Worm (Caenorhabditis elegans) whole organism, L2 larva: ENCODE results near the gene ugt-45.

Experiments
- ceh-16 ChIP-seq: fragments of 150-350 bp; optimal IDR thresholded peaks from 2 replicates; lab custom pipeline; 2014; ENCODE audit warnings: missing biosample characterization, missing genetic modification characterization
- dmd-4 ChIP-seq: sonication (generic microtip); optimal IDR thresholded peaks from 2 replicates; lab custom pipeline; 2017; ENCODE audit warnings: missing biosample characterization, missing genetic modification characterization
- unc-39 ChIP-seq: fragments of 150-350 bp; optimal IDR thresholded peaks from 2 replicates; lab custom pipeline; 2014; ENCODE audit warnings: missing biosample characterization, missing genetic modification characterization
- unc-62 ChIP-seq: fragments of 150-350 bp; optimal IDR thresholded peaks from 2 replicates; lab custom pipeline; 2014; ENCODE audit warnings: missing biosample characterization, missing genetic modification reagents, missing genetic modification characterization

- TF ChIP-seq dmd-4 (tag; lab: Kevin White, UChicago) (no peak), unc-39 (tag; lab: Kevin White, UChicago) (no peak), ceh-16 (tag; lab: Kevin White, UChicago) (no peak), unc-62 (GFP tag; lab: Kevin White, UChicago) (no peak)
Measured at ce11 chrIV:3725361-3725760, 25.5 kb downstream of the ugt-45 start, which contains the start of gene Y37E11AM.2.
